Fruit fly (Drosophila melanogaster) whole organism, embryonic: Measurements from ENCODE around the gene Pss.
A peak's percentile ranks its signal among the peaks of the same experiment; 100 is the strongest.

Source experiments
- BtbVII ChIP-seq: fragments of 200-800 bp; sonication (Bioruptor generic); optimal IDR thresholded peaks from 3 replicates; lab custom pipeline; 2017; ENCODE audit warnings: missing biosample characterization, mild to moderate bottlenecking, missing genetic modification characterization
- CG10543 ChIP-seq: fragments of 200-800 bp; sonication (Bioruptor generic); optimal IDR thresholded peaks from 3 replicates; lab custom pipeline; 2017; ENCODE audit warnings: missing biosample characterization, mild to moderate bottlenecking, missing genetic modification characterization, moderate library complexity
- CG11504 ChIP-seq: fragments of 200-800 bp; sonication (Bioruptor generic); optimal IDR thresholded peaks from 3 replicates; lab custom pipeline; 2019; ENCODE audit warnings: missing biosample characterization, mild to moderate bottlenecking, missing genetic modification characterization, moderate library complexity
- CG11695 ChIP-seq: fragments of 200-800 bp; sonication (Bioruptor generic); IDR thresholded peaks from 3 replicates; pipeline ENCODE4 v1.3.6; 2022; ENCODE audit warnings: missing biosample characterization, missing genetic modification characterization
- CG12155 ChIP-seq: fragments of 200-800 bp; sonication (Bioruptor generic); optimal IDR thresholded peaks from 3 replicates; lab custom pipeline; 2016; ENCODE audit warnings: missing biosample characterization, missing genetic modification characterization
- CG12299 ChIP-seq: fragments of 200-800 bp; sonication (Bioruptor generic); optimal IDR thresholded peaks from 2 replicates; lab custom pipeline; 2018; ENCODE audit warnings: missing biosample characterization, mild to moderate bottlenecking, missing genetic modification characterization
- CG13775 ChIP-seq: fragments of 200-800 bp; sonication (Bioruptor generic); optimal IDR thresholded peaks from 3 replicates; lab custom pipeline; 2017; ENCODE audit warnings: missing biosample characterization, mild to moderate bottlenecking, missing genetic modification characterization
- CG15269 ChIP-seq: fragments of 200-800 bp; sonication (Bioruptor generic); optimal IDR thresholded peaks from 2 replicates; lab custom pipeline; 2018; ENCODE audit warnings: missing biosample characterization, mild to moderate bottlenecking, missing genetic modification characterization, moderate library complexity
- CG15479 ChIP-seq: fragments of 200-800 bp; sonication (Bioruptor generic); optimal IDR thresholded peaks from 3 replicates; lab custom pipeline; 2019; ENCODE audit warnings: missing biosample characterization, mild to moderate bottlenecking, missing genetic modification characterization, moderate library complexity
- CG17361 ChIP-seq: fragments of 200-800 bp; sonication (Bioruptor generic); IDR thresholded peaks from 3 replicates; pipeline ENCODE4 v1.3.6; 2022; ENCODE audit warnings: missing biosample characterization, missing genetic modification characterization
- CG18619 ChIP-seq: fragments of 200-800 bp; sonication (Bioruptor generic); optimal IDR thresholded peaks from 3 replicates; lab custom pipeline; 2017; ENCODE audit warnings: missing biosample characterization, mild to moderate bottlenecking, missing genetic modification characterization
- CG2116 ChIP-seq: fragments of 200-800 bp; sonication (Bioruptor generic); optimal IDR thresholded peaks from 3 replicates; lab custom pipeline; 2018; ENCODE audit warnings: missing biosample characterization, mild to moderate bottlenecking, missing genetic modification characterization
- CG3281 ChIP-seq: fragments of 200-800 bp; sonication (Bioruptor generic); optimal IDR thresholded peaks from 3 replicates; lab custom pipeline; 2017; ENCODE audit warnings: missing biosample characterization, mild to moderate bottlenecking, missing genetic modification characterization
- CG4360 ChIP-seq: fragments of 200-800 bp; sonication (Bioruptor generic); IDR thresholded peaks from 2 replicates; pipeline ENCODE4 v1.3.6; 2022; ENCODE audit warnings: missing biosample characterization, missing genetic modification characterization
- CG6765 ChIP-seq: fragments of 200-800 bp; sonication (Bioruptor generic); optimal IDR thresholded peaks from 3 replicates; lab custom pipeline; 2017; ENCODE audit warnings: missing biosample characterization, mild to moderate bottlenecking, missing genetic modification characterization
- CG6813 ChIP-seq: fragments of 200-800 bp; sonication (Bioruptor generic); optimal IDR thresholded peaks from 2 replicates; lab custom pipeline; 2017; ENCODE audit warnings: missing biosample characterization, missing genetic modification characterization, mild to moderate bottlenecking, moderate library complexity, missing genetic modification reagents
- CG7372 ChIP-seq: fragments of 200-800 bp; sonication (Bioruptor generic); IDR thresholded peaks from 2 replicates; pipeline ENCODE4 v1.3.6; 2022; ENCODE audit warnings: missing biosample characterization, missing genetic modification characterization
- CG7556 ChIP-seq: fragments of 200-800 bp; sonication (Bioruptor generic); optimal IDR thresholded peaks from 2 replicates; lab custom pipeline; 2017; ENCODE audit warnings: missing biosample characterization, mild to moderate bottlenecking, missing genetic modification characterization
- CG7839 ChIP-seq: fragments of 200-800 bp; sonication (Bioruptor generic); optimal IDR thresholded peaks from 3 replicates; lab custom pipeline; 2018; ENCODE audit warnings: missing biosample characterization, mild to moderate bottlenecking, missing genetic modification characterization, moderate library complexity
- CG7987 ChIP-seq: fragments of 200-800 bp; sonication (Bioruptor generic); optimal IDR thresholded peaks from 2 replicates; lab custom pipeline; 2018; ENCODE audit warnings: missing biosample characterization, mild to moderate bottlenecking, missing genetic modification characterization, moderate library complexity
- Chrac-16 ChIP-seq: fragments of 200-800 bp; sonication (Bioruptor generic); optimal IDR thresholded peaks from 3 replicates; lab custom pipeline; 2016; ENCODE audit warnings: missing biosample characterization, missing genetic modification characterization
- Dip3 ChIP-seq: fragments of 200-800 bp; sonication (Bioruptor generic); optimal IDR thresholded peaks from 3 replicates; lab custom pipeline; 2016; ENCODE audit warnings: missing biosample characterization, missing genetic modification characterization
- E2f2 ChIP-seq: fragments of 200-800 bp; sonication (Bioruptor generic); IDR thresholded peaks from 2 replicates; pipeline ENCODE4 v1.3.6; 2022; ENCODE audit warnings: missing biosample characterization, missing genetic modification characterization
- Hr78 ChIP-seq, 2 experiments: fragments of 200-800 bp in 1 of 2; fragments of >200 bp in 1 of 2; sonication (Bioruptor generic) in 1 of 2; optimal IDR thresholded peaks; 2 replicates each; lab custom pipeline; 2017 to 2019; ENCODE audit warnings: missing biosample characterization in 2 of 2, missing genetic modification characterization in 2 of 2, mild to moderate bottlenecking in 1 of 2, moderate library complexity in 1 of 2
- Hsf ChIP-seq: fragments of 200-800 bp; sonication (Bioruptor generic); optimal IDR thresholded peaks from 3 replicates; lab custom pipeline; 2016; ENCODE audit warnings: missing biosample characterization, missing genetic modification characterization
- Sry-β ChIP-seq: fragments of 200-800 bp; sonication (Bioruptor generic); optimal IDR thresholded peaks from 2 replicates; lab custom pipeline; 2018; ENCODE audit warnings: missing biosample characterization, mild to moderate bottlenecking, missing genetic modification characterization, moderate library complexity
- Xbp1 ChIP-seq: fragments of 200-800 bp; sonication (Bioruptor generic); optimal IDR thresholded peaks from 3 replicates; lab custom pipeline; 2016; ENCODE audit warnings: missing biosample characterization, mild to moderate bottlenecking, missing genetic modification characterization
- corto ChIP-seq: fragments of 200-800 bp; sonication (Bioruptor generic); optimal IDR thresholded peaks from 2 replicates; lab custom pipeline; 2016; ENCODE audit warnings: missing biosample characterization, mild to moderate bottlenecking, missing genetic modification characterization, moderate library complexity
- crol ChIP-seq: fragments of 200-800 bp; sonication (Bioruptor generic); IDR thresholded peaks from 2 replicates; pipeline ENCODE4 v1.3.6; 2022; ENCODE audit warnings: missing biosample characterization, missing genetic modification characterization
- dati ChIP-seq: fragments of 200-800 bp; sonication (Bioruptor generic); IDR thresholded peaks from 2 replicates; pipeline ENCODE4 v1.3.6; 2022; ENCODE audit warnings: missing biosample characterization, missing genetic modification characterization
- eve ChIP-seq, 2 experiments: fragments of >200 bp; optimal IDR thresholded peaks; 2 replicates each; lab custom pipeline; 2017; ENCODE audit warnings: missing biosample characterization in 2 of 2, missing genetic modification characterization in 2 of 2
- fd3F ChIP-seq: fragments of 200-800 bp; sonication (Bioruptor generic); optimal IDR thresholded peaks from 2 replicates; lab custom pipeline; 2018; ENCODE audit warnings: missing biosample characterization, mild to moderate bottlenecking, missing genetic modification characterization, moderate library complexity
- fu2 ChIP-seq: fragments of 200-800 bp; sonication (Bioruptor generic); optimal IDR thresholded peaks from 2 replicates; lab custom pipeline; 2016; ENCODE audit warnings: missing biosample characterization, missing genetic modification characterization
- gfzf ChIP-seq: fragments of 200-800 bp; sonication (Bioruptor generic); optimal IDR thresholded peaks from 2 replicates; lab custom pipeline; 2016; ENCODE audit warnings: missing biosample characterization, mild to moderate bottlenecking, missing genetic modification characterization, moderate library complexity
- luna ChIP-seq: fragments of 200-800 bp; sonication (Bioruptor generic); optimal IDR thresholded peaks from 2 replicates; lab custom pipeline; 2016; ENCODE audit warnings: missing biosample characterization, missing genetic modification characterization
- mirr ChIP-seq: fragments of 200-800 bp; sonication (Bioruptor generic); optimal IDR thresholded peaks from 3 replicates; lab custom pipeline; 2018; ENCODE audit warnings: missing biosample characterization, mild to moderate bottlenecking, missing genetic modification characterization
- otp ChIP-seq: fragments of 200-800 bp; sonication (Bioruptor generic); IDR thresholded peaks from 3 replicates; pipeline ENCODE4, ENCODE4 v1.3.6; 2022; ENCODE audit warnings: missing biosample characterization, missing genetic modification characterization
- pros ChIP-seq: fragments of 200-800 bp; sonication (Bioruptor generic); optimal IDR thresholded peaks from 3 replicates; lab custom pipeline; 2019; ENCODE audit warnings: missing biosample characterization, mild to moderate bottlenecking, missing genetic modification characterization, moderate library complexity
- repo ChIP-seq: fragments of 200-800 bp; sonication (Bioruptor generic); optimal IDR thresholded peaks from 2 replicates; lab custom pipeline; 2016; ENCODE audit warnings: missing biosample characterization, missing genetic modification characterization
- row ChIP-seq: fragments of 200-800 bp; sonication (Bioruptor generic); IDR thresholded peaks from 3 replicates; pipeline ENCODE4 v1.3.6; 2022; ENCODE audit warnings: missing biosample characterization, missing genetic modification characterization
- sc ChIP-seq, 3 experiments: fragments of >200 bp in 2 of 3; fragments of 200-800 bp in 1 of 3; sonication (Bioruptor generic) in 1 of 3; optimal IDR thresholded peaks; 2 replicates in 2 of 3; 3 replicates in 1 of 3; lab custom pipeline; 2017; ENCODE audit warnings: mild to moderate bottlenecking in 1 of 3, missing biosample characterization in 1 of 3, missing genetic modification characterization in 1 of 3, missing genetic modification reagents in 1 of 3
- sens ChIP-seq: fragments of 200-800 bp; sonication (Bioruptor generic); peaks from one replicate; lab custom pipeline; 2016; ENCODE audit warnings: missing biosample characterization, missing genetic modification characterization
- sisA ChIP-seq: fragments of 200-800 bp; sonication (Bioruptor generic); IDR thresholded peaks from 2 replicates; pipeline ENCODE4 v1.3.6; 2022; ENCODE audit warnings: missing biosample characterization, missing genetic modification characterization
- slbo ChIP-seq: fragments of 200-800 bp; sonication (Bioruptor generic); IDR thresholded peaks from 2 replicates; pipeline ENCODE4 v1.3.6; 2022; ENCODE audit warnings: missing biosample characterization, missing genetic modification characterization
- tin ChIP-seq: fragments of 200-800 bp; sonication (Bioruptor generic); optimal IDR thresholded peaks from 3 replicates; lab custom pipeline; 2016; ENCODE audit warnings: missing biosample characterization, missing genetic modification characterization
- tio ChIP-seq: fragments of 200-800 bp; sonication (Bioruptor generic); optimal IDR thresholded peaks from 2 replicates; lab custom pipeline; 2017; ENCODE audit warnings: missing biosample characterization, missing genetic modification characterization, inconsistent platforms
- usp ChIP-seq: fragments of >200 bp; optimal IDR thresholded peaks from 2 replicates; lab custom pipeline; 2017; ENCODE audit warnings: missing biosample characterization, missing genetic modification characterization
- yki ChIP-seq: fragments of >200 bp; optimal IDR thresholded peaks from 3 replicates; lab custom pipeline; 2018

Gene Pss

DNA sequence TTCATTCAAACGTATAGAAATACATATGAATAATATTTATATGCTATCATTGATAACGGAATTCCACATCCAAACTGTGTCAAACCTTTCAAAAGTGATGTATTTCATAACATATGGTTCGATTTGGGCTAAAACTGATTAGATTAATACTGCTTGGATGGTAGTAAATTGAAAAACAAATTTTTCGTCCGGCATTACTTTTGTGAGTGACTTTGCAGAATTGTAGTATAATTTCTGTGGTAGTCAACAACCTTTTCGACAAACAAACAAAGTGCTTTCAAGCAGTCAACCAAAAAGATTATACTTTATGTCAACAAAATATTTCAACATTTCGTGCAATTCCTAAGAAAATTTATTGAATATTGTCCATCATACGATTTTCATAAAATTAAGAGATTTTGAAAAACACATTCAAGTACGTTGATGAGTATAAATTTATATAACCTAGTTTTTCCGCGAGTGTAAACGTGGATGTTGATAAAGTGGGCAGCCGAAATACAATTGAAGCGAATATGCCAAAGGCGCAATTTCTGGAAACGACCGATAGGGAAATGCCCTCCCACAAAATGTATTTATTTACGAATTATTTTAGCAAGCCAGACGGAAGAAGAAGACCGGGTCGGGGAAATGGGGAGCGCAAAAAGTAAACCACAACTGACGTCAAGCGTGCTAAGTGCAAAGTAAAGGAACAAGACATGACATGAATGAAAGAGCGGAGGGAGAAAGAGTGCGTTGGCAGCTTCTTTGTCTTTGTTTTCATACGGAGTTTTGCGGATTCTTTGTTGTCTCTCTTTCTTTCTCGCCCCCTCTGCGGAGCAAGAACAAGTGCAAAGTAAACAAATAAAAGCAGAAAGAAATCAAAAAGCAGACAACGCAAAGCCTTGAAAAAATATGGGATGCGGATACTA lies 7.8 kb downstream of the Pss start (continued):
- TF ChIP-seq CG11504 (tag; lab: Kevin White, UChicago) (peak; percentile 52), fd3F (GFP tag; lab: Kevin White, UChicago) (no peak), slbo (peak; percentile 52; the same call in 1 of the 2 replicates), CG17361 (GFP tag; lab: Robert Waterston, UW) (no peak; the same call in 2 of the 3 replicates), row (GFP tag; lab: Robert Waterston, UW) (peak; percentile 56), CG6813 (GFP tag; lab: Kevin White, UChicago) (peak; percentile 22), Dip3 (peak; percentile 24), CG11695 (GFP tag; lab: Robert Waterston, UW) (peak; percentile 64; the same call in 2 of the 3 replicates), CG15479 (GFP tag; lab: Kevin White, UChicago) (no peak), Hsf (GFP tag; lab: Kevin White, UChicago) (peak; percentile 39), yki (lab: Kevin White, UChicago) (no peak), tio (GFP tag; lab: Kevin White, UChicago) (peak; percentile 21), CG4360 (GFP tag; lab: Robert Waterston, UW) (no peak), CG13775 (GFP tag; lab: Kevin White, UChicago) (peak; percentile 44), CG6765 (peak; percentile 45), gfzf (no peak), CG7987 (no peak), sisA (GFP tag; lab: Robert Waterston, UW) (no peak), CG10543 (peak; percentile 21), CG3281 (peak; percentile 47), Chrac-16 (GFP tag; lab: Kevin White, UChicago) (peak; percentile 15), CG7372 (GFP tag; lab: Robert Waterston, UW) (no peak), dati (GFP tag; lab: Robert Waterston, UW) (no peak), sens (GFP tag; lab: Kevin White, UChicago) (peak; percentile 45), sc (optimal IDR thresholded peaks at IDR 0.05; lab: Kevin White, UChicago) (no peak), sc (GFP tag; optimal IDR thresholded peaks at IDR 0.05; lab: Kevin White, UChicago) (no peak), Hr78 (GFP tag; optimal IDR thresholded peaks at IDR 0.05; lab: Kevin White, UChicago) (no peak), corto (GFP tag; lab: Kevin White, UChicago) (peak; percentile 43), E2f2 (0 out of 2 replicates have a peak, but pooled peaks have one; percentile 33), repo (GFP tag; lab: Kevin White, UChicago) (no peak), Sry-β (GFP tag; lab: Kevin White, UChicago) (no peak), CG15269 (tag; lab: Kevin White, UChicago) (peak; percentile 60), CG7839 (peak; percentile 32), Xbp1 (GFP tag; lab: Kevin White, UChicago) (peak; percentile 25), CG12299 (tag; lab: Kevin White, UChicago) (peak; percentile 30), mirr (GFP tag; lab: Kevin White, UChicago) (peak; percentile 15), BtbVII (GFP tag; lab: Kevin White, UChicago) (no peak), otp (GFP tag; lab: Robert Waterston, UW) (no peak), usp (GFP tag; lab: Kevin White, UChicago) (no peak), crol (GFP tag; lab: Robert Waterston, UW) (peak; percentile 56; the same call in 1 of the 2 replicates), CG18619 (GFP tag; lab: Kevin White, UChicago) (peak; percentile 3), tin (no peak), CG12155 (peak; percentile 20), CG7556 (peak; percentile 45), pros (GFP tag; lab: Kevin White, UChicago) (no peak), eve (GFP tag; optimal IDR thresholded peaks at IDR 0.05; lab: Kevin White, UChicago) (peak in 1 of 2 experiments; percentile 54), fu2 (peak; percentile 11), CG2116 (GFP tag; lab: Kevin White, UChicago) (peak; percentile 5), luna (peak; percentile 7)
